Worm (Caenorhabditis elegans) whole organism, L4/young adult: ENCODE measurements around the gene cor-1.

Experiments used
- W03F9.2 ChIP-seq: fragments of 150-350 bp; optimal IDR thresholded peaks from 2 replicates; lab custom pipeline; 2014; ENCODE audit warnings: missing biosample characterization, missing genetic modification characterization
- dao-5 ChIP-seq: sonication (generic microtip); optimal IDR thresholded peaks from 2 replicates; lab custom pipeline; 2016; ENCODE audit warnings: missing genotype, missing genetic modification characterization, moderate library complexity, missing compliant biosample characterization
- him-1 ChIP-seq: sonication (generic microtip); optimal IDR thresholded peaks from 2 replicates; lab custom pipeline; 2016; ENCODE audit warnings: missing genotype, missing genetic modification reagents, missing genetic modification characterization, missing compliant biosample characterization

- TF ChIP-seq W03F9.2, result no peak
- TF ChIP-seq him-1 (tag; lab: Kevin White, UChicago), result no peak
- no peak for TF ChIP-seq dao-5 (tag; lab: Kevin White, UChicago)
Measured at ce11 chrIII:10240073-10240472, 8.8 kb upstream of the cor-1 start.
